Fruit fly (Drosophila melanogaster) whole organism, embryonic: ENCODE measurements around the gene CG42263.
A peak's percentile ranks its signal among the peaks of the same experiment; 100 is the strongest.

Experiments
- Atf6 ChIP-seq: fragments of 200-800 bp; sonication (Bioruptor generic); IDR thresholded peaks from 2 replicates; pipeline ENCODE4 v1.3.6; 2022; ENCODE audit warnings: missing biosample characterization, missing genetic modification characterization
- Bdp1 ChIP-seq: fragments of 200-800 bp; sonication (Bioruptor generic); optimal IDR thresholded peaks from 3 replicates; lab custom pipeline; 2016; ENCODE audit warnings: missing biosample characterization, missing genetic modification characterization
- CG12659 ChIP-seq: fragments of 200-800 bp; sonication (Bioruptor generic); optimal IDR thresholded peaks from 3 replicates; lab custom pipeline; 2017; ENCODE audit warnings: mild to moderate bottlenecking, missing biosample characterization, missing genetic modification reagents, missing genetic modification characterization
- CG12942 ChIP-seq: fragments of 200-800 bp; sonication (Bioruptor generic); optimal IDR thresholded peaks from 3 replicates; lab custom pipeline; 2016; ENCODE audit warnings: missing biosample characterization, missing genetic modification characterization
- CG14860 ChIP-seq: fragments of 200-800 bp; sonication (Bioruptor generic); IDR thresholded peaks from 3 replicates; pipeline ENCODE4 v1.3.6; 2022; ENCODE audit warnings: missing biosample characterization, missing genetic modification characterization; ENCODE audit not compliant: partially characterized antibody
- CG15269 ChIP-seq: fragments of 200-800 bp; sonication (Bioruptor generic); optimal IDR thresholded peaks from 2 replicates; lab custom pipeline; 2018; ENCODE audit warnings: missing biosample characterization, mild to moderate bottlenecking, missing genetic modification characterization, moderate library complexity
- CG17385 ChIP-seq: fragments of 200-800 bp; sonication (Bioruptor generic); optimal IDR thresholded peaks from 3 replicates; lab custom pipeline; 2018; ENCODE audit warnings: missing biosample characterization, mild to moderate bottlenecking, missing genetic modification characterization
- CG31224 ChIP-seq: fragments of 200-800 bp; sonication (Bioruptor generic); IDR thresholded peaks from 2 replicates; pipeline ENCODE4 v1.3.6; 2022; ENCODE audit warnings: missing biosample characterization, missing genetic modification characterization
- CG31441 ChIP-seq: fragments of 200-800 bp; sonication (Bioruptor generic); IDR thresholded peaks from 2 replicates; pipeline ENCODE4 v1.3.6; 2022; ENCODE audit warnings: missing biosample characterization, missing genetic modification characterization
- CG33213 ChIP-seq: fragments of 200-800 bp; sonication (Bioruptor generic); optimal IDR thresholded peaks from 3 replicates; lab custom pipeline; 2016; ENCODE audit warnings: missing biosample characterization, missing genetic modification characterization
- CG4282 ChIP-seq: fragments of 200-800 bp; sonication (Bioruptor generic); optimal IDR thresholded peaks from 2 replicates; lab custom pipeline; 2016; ENCODE audit warnings: missing biosample characterization, missing genetic modification characterization
- CG6175 ChIP-seq: fragments of 200-800 bp; sonication (Bioruptor generic); IDR thresholded peaks from 3 replicates; pipeline ENCODE4 v1.3.6; 2022; ENCODE audit warnings: missing biosample characterization, missing genetic modification characterization
- CG6272 ChIP-seq: fragments of 200-800 bp; sonication (Bioruptor generic); IDR thresholded peaks from 2 replicates; pipeline ENCODE4 v1.3.6; 2022; ENCODE audit warnings: missing biosample characterization, missing genetic modification characterization
- CG6654 ChIP-seq: fragments of 200-800 bp; sonication (Bioruptor generic); optimal IDR thresholded peaks from 2 replicates; lab custom pipeline; 2017; ENCODE audit warnings: missing biosample characterization, mild to moderate bottlenecking, missing genetic modification characterization
- CG6813 ChIP-seq: fragments of 200-800 bp; sonication (Bioruptor generic); optimal IDR thresholded peaks from 2 replicates; lab custom pipeline; 2017; ENCODE audit warnings: missing biosample characterization, missing genetic modification characterization, mild to moderate bottlenecking, moderate library complexity, missing genetic modification reagents
- CG7372 ChIP-seq: fragments of 200-800 bp; sonication (Bioruptor generic); IDR thresholded peaks from 2 replicates; pipeline ENCODE4 v1.3.6; 2022; ENCODE audit warnings: missing biosample characterization, missing genetic modification characterization
- CG7556 ChIP-seq: fragments of 200-800 bp; sonication (Bioruptor generic); optimal IDR thresholded peaks from 2 replicates; lab custom pipeline; 2017; ENCODE audit warnings: missing biosample characterization, mild to moderate bottlenecking, missing genetic modification characterization
- CrebB ChIP-seq: fragments of 200-800 bp; sonication (Bioruptor generic); optimal IDR thresholded peaks from 3 replicates; lab custom pipeline; 2018; ENCODE audit warnings: missing biosample characterization, mild to moderate bottlenecking, missing genetic modification characterization
- Deaf1 ChIP-seq: fragments of 200-800 bp; optimal IDR thresholded peaks from 3 replicates; lab custom pipeline; 2019; ENCODE audit warnings: missing biosample characterization, mild to moderate bottlenecking, missing genetic modification characterization, moderate library complexity
- Dek ChIP-seq: fragments of 200-800 bp; sonication (Bioruptor generic); optimal IDR thresholded peaks from 3 replicates; lab custom pipeline; 2019; ENCODE audit warnings: missing biosample characterization, mild to moderate bottlenecking, missing genetic modification characterization, moderate library complexity
- Hr51 ChIP-seq, 2 experiments: fragments of 200-800 bp; sonication (Bioruptor generic); optimal IDR thresholded peaks; 2 replicates in 1 of 2; 3 replicates in 1 of 2; lab custom pipeline; 2016 to 2018; ENCODE audit warnings: missing biosample characterization in 2 of 2, missing genetic modification characterization in 2 of 2, mild to moderate bottlenecking in 1 of 2, moderate library complexity in 1 of 2
- Meics ChIP-seq: fragments of 200-800 bp; sonication (Bioruptor generic); optimal IDR thresholded peaks from 2 replicates; lab custom pipeline; 2017; ENCODE audit warnings: missing biosample characterization, mild to moderate bottlenecking, missing genetic modification characterization
- Myb ChIP-seq: fragments of 200-800 bp; sonication (Bioruptor generic); optimal IDR thresholded peaks from 2 replicates; lab custom pipeline; 2016; ENCODE audit warnings: missing biosample characterization, missing genetic modification characterization
- Oaz ChIP-seq: fragments of 200-800 bp; sonication (Bioruptor generic); IDR thresholded peaks from 2 replicates; pipeline ENCODE4 v1.3.6; 2022; ENCODE audit warnings: missing biosample characterization, missing genetic modification characterization
- Oli ChIP-seq: fragments of 200-800 bp; sonication (Bioruptor generic); optimal IDR thresholded peaks from 2 replicates; lab custom pipeline; 2018; ENCODE audit warnings: missing biosample characterization, mild to moderate bottlenecking, missing genetic modification characterization, moderate library complexity
- Poxn ChIP-seq: fragments of 200-800 bp; sonication (Bioruptor generic); IDR thresholded peaks from 2 replicates; pipeline ENCODE4 v1.3.6; 2022; ENCODE audit warnings: missing biosample characterization, missing genetic modification characterization
- Sin3A ChIP-seq: fragments of >200 bp; optimal IDR thresholded peaks from 2 replicates; lab custom pipeline; 2018
- YL-1 ChIP-seq: fragments of 200-800 bp; sonication (Bioruptor generic); optimal IDR thresholded peaks from 3 replicates; lab custom pipeline; 2017; ENCODE audit warnings: missing biosample characterization, mild to moderate bottlenecking, missing genetic modification characterization
- ab ChIP-seq: fragments of 200-800 bp; sonication (Bioruptor generic); optimal IDR thresholded peaks from 2 replicates; lab custom pipeline; 2016; ENCODE audit warnings: missing biosample characterization, missing genetic modification characterization
- ato ChIP-seq: fragments of 200-800 bp; sonication (Bioruptor generic); IDR thresholded peaks from 2 replicates; pipeline ENCODE4 v1.3.6; 2022; ENCODE audit warnings: missing biosample characterization, missing genetic modification characterization; ENCODE audit not compliant: partially characterized antibody
- crol ChIP-seq: fragments of 200-800 bp; sonication (Bioruptor generic); IDR thresholded peaks from 2 replicates; pipeline ENCODE4 v1.3.6; 2022; ENCODE audit warnings: missing biosample characterization, missing genetic modification characterization
- en ChIP-seq: fragments of 200-800 bp; sonication (Bioruptor generic); optimal IDR thresholded peaks from 2 replicates; lab custom pipeline; 2016; ENCODE audit warnings: missing biosample characterization, missing genetic modification characterization
- gem ChIP-seq: fragments of 200-800 bp; sonication (Bioruptor generic); optimal IDR thresholded peaks from 2 replicates; lab custom pipeline; 2019; ENCODE audit warnings: missing biosample characterization, mild to moderate bottlenecking, missing genetic modification characterization, moderate library complexity
- ken ChIP-seq: fragments of 200-800 bp; sonication (Bioruptor generic); IDR thresholded peaks from 3 replicates; pipeline ENCODE4 v1.3.6; 2022; ENCODE audit warnings: missing biosample characterization, missing genetic modification characterization
- kni ChIP-seq: fragments of 200-800 bp; sonication (Bioruptor generic); optimal IDR thresholded peaks from 3 replicates; lab custom pipeline; 2017; ENCODE audit warnings: mild to moderate bottlenecking, missing biosample characterization, missing genetic modification reagents, missing genetic modification characterization
- knrl ChIP-seq: fragments of 200-800 bp; sonication (Bioruptor generic); IDR thresholded peaks from 3 replicates; pipeline ENCODE4 v1.3.6; 2022; ENCODE audit warnings: missing biosample characterization, missing genetic modification characterization; ENCODE audit not compliant: partially characterized antibody
- lilli ChIP-seq: fragments of 200-800 bp; sonication (Bioruptor generic); optimal IDR thresholded peaks from 3 replicates; lab custom pipeline; 2016; ENCODE audit warnings: missing biosample characterization, missing genetic modification characterization
- lmd ChIP-seq: fragments of 200-800 bp; sonication (Bioruptor generic); IDR thresholded peaks from 2 replicates; pipeline ENCODE4 v1.3.6; 2022; ENCODE audit warnings: missing biosample characterization, missing genetic modification characterization
- luna ChIP-seq: fragments of 200-800 bp; sonication (Bioruptor generic); optimal IDR thresholded peaks from 2 replicates; lab custom pipeline; 2016; ENCODE audit warnings: missing biosample characterization, missing genetic modification characterization
- nerfin-1 ChIP-seq: fragments of 200-800 bp; sonication (Bioruptor generic); optimal IDR thresholded peaks from 3 replicates; lab custom pipeline; 2019; ENCODE audit warnings: missing biosample characterization, mild to moderate bottlenecking, missing genetic modification characterization, moderate library complexity
- psq ChIP-seq: fragments of 200-800 bp; sonication (Bioruptor generic); optimal IDR thresholded peaks from 2 replicates; lab custom pipeline; 2017; ENCODE audit warnings: missing biosample characterization, missing genetic modification characterization
- rib ChIP-seq: fragments of 200-800 bp; sonication (Bioruptor generic); IDR thresholded peaks from 2 replicates; pipeline ENCODE4 v1.3.6; 2022; ENCODE audit warnings: missing biosample characterization, missing genetic modification characterization
- ro ChIP-seq: fragments of 200-800 bp; sonication (Bioruptor generic); IDR thresholded peaks from 2 replicates; pipeline ENCODE4 v1.3.6; 2022; ENCODE audit warnings: missing biosample characterization, missing genetic modification characterization
- seq ChIP-seq: fragments of 200-800 bp; sonication (Bioruptor generic); IDR thresholded peaks from 2 replicates; pipeline ENCODE4 v1.3.6; 2022; ENCODE audit warnings: missing biosample characterization, missing genetic modification characterization
- tap ChIP-seq: fragments of 200-800 bp; optimal IDR thresholded peaks from 3 replicates; lab custom pipeline; 2019; ENCODE audit warnings: missing biosample characterization, mild to moderate bottlenecking, missing genetic modification characterization, moderate library complexity
- trh ChIP-seq: fragments of 200-800 bp; sonication (Bioruptor generic); optimal IDR thresholded peaks from 2 replicates; lab custom pipeline; 2016; ENCODE audit warnings: missing biosample characterization, missing genetic modification characterization
- tx ChIP-seq: fragments of 200-800 bp; sonication (Bioruptor generic); optimal IDR thresholded peaks from 2 replicates; lab custom pipeline; 2016; ENCODE audit warnings: missing biosample characterization, missing genetic modification characterization
- unpg ChIP-seq: fragments of 200-800 bp; sonication (Bioruptor generic); optimal IDR thresholded peaks from 3 replicates; lab custom pipeline; 2018; ENCODE audit warnings: missing biosample characterization, mild to moderate bottlenecking, missing genetic modification characterization, moderate library complexity
- yki ChIP-seq: fragments of >200 bp; optimal IDR thresholded peaks from 3 replicates; lab custom pipeline; 2018

CG42263 gene

dm6 chr3L:19961805-19962204, 6.2 kb upstream of the CG42263 start (continued):
- TF ChIP-seq CG17385 (GFP tag; lab: Kevin White, UChicago) = peak; percentile 21
- TF ChIP-seq Myb (GFP tag; lab: Kevin White, UChicago) = no peak
- TF ChIP-seq CG6813 = peak; percentile 25
- TF ChIP-seq CG7556 (GFP tag; lab: Kevin White, UChicago) = peak; percentile 53
- no peak for TF ChIP-seq lmd (GFP tag; lab: Robert Waterston, UW)
- peak; percentile 22 for TF ChIP-seq CrebB
- TF ChIP-seq knrl = no peak
- TF ChIP-seq unpg = peak; percentile 44
- TF ChIP-seq CG12659 (GFP tag; lab: Kevin White, UChicago) = peak; percentile 18
- peak; percentile 40 for TF ChIP-seq gem (tag; lab: Kevin White, UChicago)
- peak; percentile 36 for TF ChIP-seq Meics (GFP tag; lab: Kevin White, UChicago)
- peak; percentile 16; the same call in 1 of the 2 replicates for TF ChIP-seq Oaz (GFP tag; lab: Robert Waterston, UW)
- peak in 1 of 2 experiments; percentile 52 for TF ChIP-seq Hr51 (GFP tag; optimal IDR thresholded peaks at IDR 0.05; lab: Kevin White, UChicago)
- no peak for TF ChIP-seq kni (GFP tag; lab: Kevin White, UChicago)
- TF ChIP-seq ab (GFP tag; lab: Kevin White, UChicago) = no peak
- peak; percentile 38 for TF ChIP-seq CG15269 (tag; lab: Kevin White, UChicago)
- peak; percentile 2 for TF ChIP-seq lilli
- TF ChIP-seq Oli = no peak

- TF ChIP-seq tx (GFP tag; lab: Kevin White, UChicago) (no peak), psq (GFP tag; lab: Kevin White, UChicago) (no peak), seq (GFP tag; lab: Robert Waterston, UW) (no peak), CG7556 (GFP tag; lab: Kevin White, UChicago) (no peak), CG31224 (GFP tag; lab: Robert Waterston, UW) (no peak), Dek (tag; lab: Kevin White, UChicago) (no peak), luna (no peak), nerfin-1 (tag; lab: Kevin White, UChicago) (no peak), CG31441 (GFP tag; lab: Robert Waterston, UW) (no peak), rib (no peak), CG7372 (GFP tag; lab: Robert Waterston, UW) (no peak), CG4282 (GFP tag; lab: Kevin White, UChicago) (no peak), YL-1 (GFP tag; lab: Kevin White, UChicago) (no peak), ro (GFP tag; lab: Robert Waterston, UW) (no peak), en (GFP tag; lab: Kevin White, UChicago) (no peak), CG14860 (no peak), tap (no peak), CG6175 (GFP tag; lab: Robert Waterston, UW) (no peak), Poxn (GFP tag; lab: Robert Waterston, UW) (no peak), yki (lab: Kevin White, UChicago) (no peak)
These were observed 1.2 kb downstream of the CG42263 start, which contains the start of gene CG42654 for dm6 chr3L:19954426-19954825. TSS of gene CG42654 (minus strand) at chr3L:19954526.

dm6 chr3L:19953612-19954011, 2.0 kb downstream of the CG42263 start, which contains the start of gene CG42655:
TSS of gene CG42655 (minus strand) at chr3L:19953712.
- no peak for TF ChIP-seq CG15269 (tag; lab: Kevin White, UChicago)
- TF ChIP-seq ato (GFP tag; lab: Robert Waterston, UW) = no peak
- no peak for TF ChIP-seq crol
- TF ChIP-seq Deaf1 = no peak
- TF ChIP-seq Atf6 = no peak
- TF ChIP-seq Bdp1 (GFP tag; lab: Kevin White, UChicago) = no peak
- TF ChIP-seq Sin3A (lab: Kevin White, UChicago) = no peak
- TF ChIP-seq CG12942 (GFP tag; lab: Kevin White, UChicago) = no peak
- no peak for TF ChIP-seq CG6654 (GFP tag; lab: Kevin White, UChicago)
- no peak for TF ChIP-seq CG33213 (GFP tag; lab: Kevin White, UChicago)
- no peak for TF ChIP-seq CG6272
- TF ChIP-seq ken (GFP tag; lab: Robert Waterston, UW) = no peak
- no peak for TF ChIP-seq trh (GFP tag; lab: Kevin White, UChicago)
